Worm (Caenorhabditis elegans) whole organism, L1 larva: ENCODE results near the gene cla-1.
A peak's percentile ranks its signal among the peaks of the same experiment; 100 is the strongest.

Experiments used
- C16A3.4 ChIP-seq: fragments of 150-350 bp; optimal IDR thresholded peaks from 2 replicates; lab custom pipeline; 2014; ENCODE audit warnings: missing biosample characterization, missing genetic modification characterization
- F16B12.6 ChIP-seq: fragments of 150-350 bp; optimal IDR thresholded peaks from 2 replicates; lab custom pipeline; 2014; ENCODE audit warnings: missing biosample characterization, missing genetic modification characterization
- alr-1 ChIP-seq: fragments of 200-800 bp; sonication (Bioruptor generic); optimal IDR thresholded peaks from 2 replicates; lab custom pipeline; 2018; ENCODE audit warnings: borderline replicate concordance, mild to moderate bottlenecking, missing genetic modification characterization, missing compliant biosample characterization
- ama-1 ChIP-seq: fragments of 150-350 bp; optimal IDR thresholded peaks from 2 replicates; lab custom pipeline; 2014
- blmp-1 ChIP-seq: fragments of 150-350 bp; optimal IDR thresholded peaks from 2 replicates; lab custom pipeline; 2014; ENCODE audit warnings: missing biosample characterization, missing genetic modification characterization
- ceh-63 ChIP-seq: fragments of 200-800 bp; sonication (Bioruptor generic); optimal IDR thresholded peaks from 2 replicates; lab custom pipeline; 2018; ENCODE audit warnings: mild to moderate bottlenecking, missing genetic modification characterization, missing compliant biosample characterization
- ceh-8 ChIP-seq: fragments of 200-800 bp; sonication (Bioruptor generic); optimal IDR thresholded peaks from 2 replicates; lab custom pipeline; 2018; ENCODE audit warnings: mild to moderate bottlenecking, missing genetic modification characterization, moderate library complexity, missing compliant biosample characterization
- ceh-82 ChIP-seq, 3 experiments: fragments of 150-350 bp in 1 of 3; sonication (generic microtip) in 2 of 3; optimal IDR thresholded peaks; 2 replicates each; lab custom pipeline; 2014 to 2017; ENCODE audit warnings: missing biosample characterization in 3 of 3, missing genetic modification characterization in 3 of 3
- ceh-88 ChIP-seq: fragments of 200-800 bp; sonication (Bioruptor generic); IDR thresholded peaks from 2 replicates; pipeline ENCODE4 v1.3.6; 2022; ENCODE audit warnings: missing genetic modification characterization, missing compliant biosample characterization
- ceh-90 ChIP-seq: sonication (generic microtip); optimal IDR thresholded peaks from 2 replicates; lab custom pipeline; 2016; ENCODE audit warnings: missing genetic modification characterization, missing compliant biosample characterization
- dsc-1 ChIP-seq: sonication (generic microtip); optimal IDR thresholded peaks from 2 replicates; lab custom pipeline; 2016; ENCODE audit warnings: mild to moderate bottlenecking, missing genetic modification characterization, missing compliant biosample characterization
- efl-1 ChIP-seq, 4 experiments: fragments of 150-350 bp; optimal IDR thresholded peaks in 3 of 4; peaks in 1 of 4; 1 replicate in 1 of 4; 2 replicates in 3 of 4; lab custom pipeline; 2014; ENCODE audit warnings: missing biosample characterization in 2 of 4, missing genetic modification characterization in 2 of 4, missing genetic modification reagents in 2 of 4
- efl-3 ChIP-seq: fragments of 200-800 bp; sonication (Bioruptor generic); optimal IDR thresholded peaks from 2 replicates; lab custom pipeline; 2018; ENCODE audit warnings: mild to moderate bottlenecking, missing genetic modification characterization, missing compliant biosample characterization
- egl-27 ChIP-seq, 2 experiments: fragments of 150-350 bp in 1 of 2; sonication (generic microtip); optimal IDR thresholded peaks; 3 replicates each; lab custom pipeline; 2017 to 2018; ENCODE audit warnings: missing biosample characterization in 2 of 2, missing genetic modification characterization in 2 of 2, missing genetic modification reagents in 2 of 2
- elt-2 ChIP-seq: sonication (generic microtip); optimal IDR thresholded peaks from 2 replicates; lab custom pipeline; 2016; ENCODE audit warnings: missing genetic modification characterization, mild to moderate bottlenecking, inconsistent platforms, missing compliant biosample characterization, missing genetic modification reagents
- elt-3 ChIP-seq, 6 experiments: fragments of 150-350 bp in 1 of 6; sonication (generic microtip); optimal IDR thresholded peaks; 2 replicates each; lab custom pipeline; 2017 to 2018; ENCODE audit warnings: missing biosample characterization in 6 of 6, missing genetic modification characterization in 6 of 6, inconsistent platforms in 1 of 6
- grh-1 ChIP-seq: fragments of 200-800 bp; sonication (Bioruptor generic); IDR thresholded peaks from 2 replicates; pipeline ENCODE4 v1.3.6; 2022; ENCODE audit warnings: missing genetic modification reagents, missing genetic modification characterization, missing compliant biosample characterization
- hlh-4 ChIP-seq: sonication (generic microtip); optimal IDR thresholded peaks from 2 replicates; lab custom pipeline; 2016; ENCODE audit warnings: mild to moderate bottlenecking, missing genetic modification characterization, missing compliant biosample characterization
- hpl-2 ChIP-seq: fragments of 150-350 bp; optimal IDR thresholded peaks from 2 replicates; lab custom pipeline; 2014; ENCODE audit warnings: missing biosample characterization, missing genetic modification reagents, missing genetic modification characterization
- isw-1 ChIP-seq: fragments of 200-800 bp; sonication (Bioruptor generic); IDR thresholded peaks from 2 replicates; pipeline ENCODE4 v1.3.6; 2022; ENCODE audit warnings: missing genetic modification characterization, missing compliant biosample characterization
- lin-13 ChIP-seq: fragments of 150-350 bp; optimal IDR thresholded peaks from 2 replicates; lab custom pipeline; 2014; ENCODE audit warnings: missing biosample characterization, missing genetic modification reagents, missing genetic modification characterization
- lin-14 ChIP-seq: fragments of 200-800 bp; sonication (Bioruptor generic); optimal IDR thresholded peaks from 2 replicates; lab custom pipeline; 2018; ENCODE audit warnings: mild to moderate bottlenecking, missing genetic modification characterization, moderate library complexity, missing compliant biosample characterization
- lin-15B ChIP-seq: fragments of 150-350 bp; sonication (generic microtip); optimal IDR thresholded peaks from 3 replicates; lab custom pipeline; 2014; ENCODE audit warnings: missing biosample characterization, missing genetic modification characterization
- lin-39 ChIP-seq: fragments of 150-350 bp; optimal IDR thresholded peaks from 2 replicates; lab custom pipeline; 2014; ENCODE audit warnings: missing biosample characterization, missing genetic modification reagents, missing genetic modification characterization
- lsy-2 ChIP-seq, 2 experiments: fragments of 150-350 bp; optimal IDR thresholded peaks; 2 replicates each; lab custom pipeline; 2014; ENCODE audit warnings: missing biosample characterization in 2 of 2, missing genetic modification characterization in 2 of 2
- mdl-1 ChIP-seq, 2 experiments: fragments of 150-350 bp; optimal IDR thresholded peaks; 2 replicates each; lab custom pipeline; 2014 to 2017; ENCODE audit warnings: missing biosample characterization in 2 of 2, missing genetic modification characterization in 2 of 2, inconsistent platforms in 1 of 2
- nhr-11 ChIP-seq: fragments of 150-350 bp; optimal IDR thresholded peaks from 2 replicates; lab custom pipeline; 2014; ENCODE audit warnings: missing biosample characterization, missing genetic modification characterization
- nhr-12 ChIP-seq: sonication (generic microtip); optimal IDR thresholded peaks from 2 replicates; lab custom pipeline; 2017; ENCODE audit warnings: missing biosample characterization, missing genetic modification characterization
- nhr-19 ChIP-seq: fragments of 200-800 bp; sonication (Bioruptor generic); conservative IDR thresholded peaks from 2 replicates; pipeline ENCODE4 v1.3.6; 2022; ENCODE audit warnings: missing genetic modification characterization, missing compliant biosample characterization
- nhr-20 ChIP-seq: sonication (generic microtip); optimal IDR thresholded peaks from 2 replicates; lab custom pipeline; 2016; ENCODE audit warnings: mild to moderate bottlenecking, missing genetic modification characterization, missing compliant biosample characterization
- nhr-237 ChIP-seq: fragments of 150-350 bp; optimal IDR thresholded peaks from 2 replicates; lab custom pipeline; 2014; ENCODE audit warnings: missing biosample characterization, missing genetic modification characterization
- nhr-71 ChIP-seq: sonication (generic microtip); optimal IDR thresholded peaks from 2 replicates; lab custom pipeline; 2016; ENCODE audit warnings: mild to moderate bottlenecking, missing genetic modification characterization, moderate library complexity, missing compliant biosample characterization
- nhr-84 ChIP-seq: sonication (generic microtip); optimal IDR thresholded peaks from 2 replicates; lab custom pipeline; 2017; ENCODE audit warnings: missing biosample characterization, missing genetic modification characterization
- nhr-85 ChIP-seq: sonication (generic microtip); peaks from one replicate; lab custom pipeline; 2016; ENCODE audit warnings: missing genetic modification characterization, inconsistent platforms, missing compliant biosample characterization
- pax-3 ChIP-seq: fragments of 200-800 bp; sonication (Bioruptor generic); optimal IDR thresholded peaks from 2 replicates; lab custom pipeline; 2018; ENCODE audit warnings: mild to moderate bottlenecking, missing genetic modification characterization, moderate library complexity, missing compliant biosample characterization
- pqm-1 ChIP-seq: sonication (generic microtip); optimal IDR thresholded peaks from 3 replicates; lab custom pipeline; 2017; ENCODE audit warnings: missing biosample characterization, missing genetic modification characterization
- rnt-1 ChIP-seq: sonication (generic microtip); optimal IDR thresholded peaks from 2 replicates; lab custom pipeline; 2016; ENCODE audit warnings: mild to moderate bottlenecking, missing genetic modification characterization, moderate library complexity, missing compliant biosample characterization
- skn-1 ChIP-seq: fragments of 150-350 bp; optimal IDR thresholded peaks from 2 replicates; lab custom pipeline; 2014; ENCODE audit warnings: missing biosample characterization, missing genetic modification characterization
- snpc-4 ChIP-seq: fragments of 150-350 bp; optimal IDR thresholded peaks from 2 replicates; lab custom pipeline; 2014; ENCODE audit warnings: missing biosample characterization, missing genetic modification characterization
- sox-4 ChIP-seq: sonication (generic microtip); optimal IDR thresholded peaks from 2 replicates; lab custom pipeline; 2016; ENCODE audit warnings: missing genetic modification characterization, missing compliant biosample characterization
- sptf-1 ChIP-seq: fragments of 150-350 bp; optimal IDR thresholded peaks from 2 replicates; lab custom pipeline; 2014; ENCODE audit warnings: missing biosample characterization, missing genetic modification characterization
- swsn-7 ChIP-seq: sonication (generic microtip); optimal IDR thresholded peaks from 2 replicates; lab custom pipeline; 2016; ENCODE audit warnings: missing genetic modification characterization, missing compliant biosample characterization
- tbx-2 ChIP-seq: sonication (generic microtip); optimal IDR thresholded peaks from 2 replicates; lab custom pipeline; 2016; ENCODE audit warnings: missing genetic modification characterization, missing compliant biosample characterization
- tlp-1 ChIP-seq: fragments of 150-350 bp; optimal IDR thresholded peaks from 2 replicates; lab custom pipeline; 2014; ENCODE audit warnings: missing biosample characterization, missing genetic modification characterization
- unc-130 ChIP-seq: fragments of 150-350 bp; optimal IDR thresholded peaks from 2 replicates; lab custom pipeline; 2017; ENCODE audit warnings: missing biosample characterization, missing genetic modification characterization, inconsistent platforms
- unc-62 ChIP-seq: fragments of 150-350 bp; optimal IDR thresholded peaks from 2 replicates; lab custom pipeline; 2014; ENCODE audit warnings: missing biosample characterization, missing genetic modification reagents, missing genetic modification characterization
- zip-4 ChIP-seq: fragments of 200-800 bp; sonication (Bioruptor generic); optimal IDR thresholded peaks from 2 replicates; lab custom pipeline; 2018; ENCODE audit warnings: mild to moderate bottlenecking, missing genetic modification characterization, moderate library complexity, missing compliant biosample characterization
- ztf-11 ChIP-seq, 2 experiments: sonication (generic microtip); optimal IDR thresholded peaks; 2 replicates each; lab custom pipeline; 2016 to 2017; ENCODE audit warnings: missing genetic modification characterization in 2 of 2, missing biosample characterization in 1 of 2, missing compliant biosample characterization in 1 of 2

The cla-1 gene

DNA sequence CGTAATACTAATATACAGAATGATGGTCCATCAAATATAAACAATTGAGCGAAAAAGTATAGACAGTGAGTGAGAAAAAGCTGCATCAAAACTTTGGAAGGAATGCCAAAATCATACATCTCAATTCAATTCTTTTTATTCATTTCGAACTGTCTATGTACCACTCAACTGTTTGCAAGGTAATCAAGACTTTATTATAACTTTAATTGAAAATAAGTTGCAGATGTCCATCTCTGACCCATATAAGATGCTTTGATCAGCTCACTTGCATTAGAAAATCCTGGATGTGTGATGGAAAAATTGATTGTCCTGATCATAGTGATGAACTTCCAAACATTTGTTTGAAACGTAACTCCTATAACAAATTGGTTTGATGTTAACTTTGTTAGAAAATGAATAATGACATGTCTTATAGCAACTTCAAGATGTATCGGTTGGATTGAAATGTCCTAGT lies 21.1 kb upstream of the cla-1 start, which contains the start of gene F32E10.8:
Gene F32E10.8 (plus strand): TSS at position 51 of the 454 bp plus-strand sequence.
- no peak for TF ChIP-seq lin-15B (tag; lab: Kevin White, UChicago)
- no peak for TF ChIP-seq nhr-12 (tag; lab: Kevin White, UChicago)
- no peak for TF ChIP-seq lin-13
- no peak for TF ChIP-seq blmp-1 (tag; lab: Kevin White, UChicago)
- TF ChIP-seq zip-4, result no peak
- no peak for TF ChIP-seq pax-3 (tag; lab: Kevin White, UChicago)
- no peak for TF ChIP-seq ceh-63 (GFP tag; lab: Kevin White, UChicago)
- no peak for TF ChIP-seq mdl-1 (tag; optimal IDR thresholded peaks at IDR 0.05; lab: Kevin White, UChicago)
- TF ChIP-seq tbx-2 (tag; lab: Kevin White, UChicago), result no peak
- TF ChIP-seq efl-3, result no peak
- TF ChIP-seq nhr-85 (tag; lab: Kevin White, UChicago), result no peak
- TF ChIP-seq nhr-20 (tag; lab: Kevin White, UChicago), result no peak
- no peak for TF ChIP-seq nhr-71 (tag; lab: Kevin White, UChicago)
- no peak for TF ChIP-seq hlh-4 (tag; lab: Kevin White, UChicago)

ce11 chrIV:7568593-7568992 lies 20.1 kb upstream of the cla-1 start, which contains the start of gene clec-180:
Gene clec-180, plus strand, starts transcription at chrIV:7568893.
- TF ChIP-seq alr-1 (tag; lab: Kevin White, UChicago) (no peak), tlp-1 (tag; lab: Kevin White, UChicago) (no peak), lin-39 (tag; lab: Kevin White, UChicago) (no peak), blmp-1 (tag; lab: Kevin White, UChicago) (peak; percentile 83), sptf-1 (tag; lab: Kevin White, UChicago) (no peak), unc-62 (GFP tag; lab: Kevin White, UChicago) (no peak), lsy-2 (tag; optimal IDR thresholded peaks at IDR 0.05; lab: Kevin White, UChicago) (no peak)

ce11 chrIV:7573944-7574343 lies 14.8 kb upstream of the cla-1 start:
- TF ChIP-seq nhr-19 (GFP tag; lab: Robert Waterston, UW) (no peak), nhr-71 (tag; lab: Kevin White, UChicago) (peak; percentile 75), lin-39 (tag; lab: Kevin White, UChicago) (peak; percentile 1), ceh-88 (GFP tag; lab: Robert Waterston, UW) (no peak), elt-2 (tag; lab: Kevin White, UChicago) (peak; percentile 35), mdl-1 (tag; optimal IDR thresholded peaks at IDR 0.05; lab: Kevin White, UChicago) (peak in 1 of 2 experiments; percentile 56), rnt-1 (tag; lab: Kevin White, UChicago) (peak; percentile 65), sox-4 (tag; lab: Kevin White, UChicago) (peak; percentile 17), pqm-1 (tag; lab: Kevin White, UChicago) (no peak), C16A3.4 (tag; lab: Kevin White, UChicago) (peak; percentile 79), lin-15B (tag; lab: Kevin White, UChicago) (peak; percentile 15), nhr-237 (tag; lab: Kevin White, UChicago) (no peak), ceh-82 (tag; optimal IDR thresholded peaks at IDR 0.05; lab: Kevin White, UChicago) (peak; percentile 37 to 73 (median 62)), nhr-11 (tag; lab: Kevin White, UChicago) (no peak), F16B12.6 (tag; lab: Kevin White, UChicago) (peak; percentile 45), ama-1 (lab: Kevin White, UChicago) (no peak), swsn-7 (peak; percentile 69), egl-27 (tag; optimal IDR thresholded peaks at IDR 0.05; lab: Kevin White, UChicago) (no peak), lsy-2 (tag; optimal IDR thresholded peaks at IDR 0.05; lab: Kevin White, UChicago) (peak; percentile 60 to 83), skn-1 (tag; lab: Kevin White, UChicago) (peak; percentile 39), grh-1 (GFP tag; lab: Robert Waterston, UW) (peak; percentile 35; the same call in 1 of the 2 replicates), ceh-8 (GFP tag; lab: Kevin White, UChicago) (no peak), snpc-4 (peak; percentile 45), ceh-90 (peak; percentile 30), efl-1 (optimal IDR thresholded peaks at IDR 0.05; lab: Kevin White, UChicago) (peak; percentile 53 to 60), efl-1 (GFP tag; optimal IDR thresholded peaks at IDR 0.05 in 1 of 2; lab: Kevin White, UChicago) (peak; percentile 52 to 95), unc-130 (tag; lab: Kevin White, UChicago) (peak; percentile 70), elt-3 (tag; optimal IDR thresholded peaks at IDR 0.05; lab: Kevin White, UChicago) (peak in 2 of 6 experiments; percentile 0 to 68), isw-1 (no peak), nhr-84 (tag; lab: Kevin White, UChicago) (no peak), dsc-1 (tag; lab: Kevin White, UChicago) (peak; percentile 66), hpl-2 (GFP tag; lab: Kevin White, UChicago) (peak; percentile 50), lin-14 (GFP tag; lab: Kevin White, UChicago) (no peak), ztf-11 (tag; optimal IDR thresholded peaks at IDR 0.05; lab: Kevin White, UChicago) (no peak)
